Fruit fly (Drosophila melanogaster) whole organism, pupa: ENCODE measurements around the gene CG16713.
A peak's percentile ranks its signal among the peaks of the same experiment; 100 is the strongest.

ENCODE experiments used
- CG10348 ChIP-seq: fragments of 200-800 bp; sonication (Bioruptor generic); IDR thresholded peaks from 2 replicates; pipeline ENCODE4 v1.3.6; 2022; ENCODE audit warnings: missing biosample characterization, missing genetic modification characterization
- CG12605 ChIP-seq: fragments of 200-800 bp; sonication (Bioruptor generic); IDR thresholded peaks from 2 replicates; pipeline ENCODE4 v1.3.6; 2022; ENCODE audit warnings: missing biosample characterization, missing genetic modification characterization
- CG13204 ChIP-seq: fragments of 200-800 bp; sonication (Bioruptor generic); optimal IDR thresholded peaks from 2 replicates; lab custom pipeline; 2018; ENCODE audit warnings: missing biosample characterization, mild to moderate bottlenecking, missing genetic modification characterization, moderate library complexity
- CG14655 ChIP-seq: fragments of 200-800 bp; sonication (Bioruptor generic); optimal IDR thresholded peaks from 3 replicates; lab custom pipeline; 2017; ENCODE audit warnings: mild to moderate bottlenecking, missing biosample characterization, missing genetic modification reagents, missing genetic modification characterization
- CG15710 ChIP-seq: fragments of 200-800 bp; sonication (Bioruptor generic); optimal IDR thresholded peaks from 2 replicates; lab custom pipeline; 2018; ENCODE audit warnings: missing biosample characterization, mild to moderate bottlenecking, missing genetic modification characterization, moderate library complexity
- CG17806 ChIP-seq: fragments of 200-800 bp; sonication (Bioruptor generic); optimal IDR thresholded peaks from 2 replicates; lab custom pipeline; 2018; ENCODE audit warnings: missing biosample characterization, mild to moderate bottlenecking, missing genetic modification characterization, moderate library complexity
- CG32121 ChIP-seq: fragments of 200-800 bp; sonication (Bioruptor generic); IDR thresholded peaks from 2 replicates; pipeline ENCODE4 v1.3.6; 2022; ENCODE audit warnings: missing biosample characterization, missing genetic modification characterization
- CG34367 ChIP-seq: fragments of 200-800 bp; sonication (Bioruptor generic); optimal IDR thresholded peaks from 2 replicates; lab custom pipeline; 2018; ENCODE audit warnings: missing biosample characterization, mild to moderate bottlenecking, missing genetic modification characterization
- CG4496 ChIP-seq: fragments of 200-800 bp; sonication (Bioruptor generic); IDR thresholded peaks from 3 replicates; pipeline ENCODE4 v1.3.6; 2022; ENCODE audit warnings: missing biosample characterization, missing genetic modification characterization
- CG8159 ChIP-seq: fragments of 200-800 bp; sonication (Bioruptor generic); optimal IDR thresholded peaks from 3 replicates; lab custom pipeline; 2018; ENCODE audit warnings: missing biosample characterization, mild to moderate bottlenecking, missing genetic modification characterization, moderate library complexity
- CG8301 ChIP-seq: fragments of 200-800 bp; sonication (Bioruptor generic); optimal IDR thresholded peaks from 2 replicates; lab custom pipeline; 2018; ENCODE audit warnings: missing biosample characterization, mild to moderate bottlenecking, missing genetic modification characterization
- CG9948 ChIP-seq: fragments of 200-800 bp; sonication (Bioruptor generic); optimal IDR thresholded peaks from 2 replicates; lab custom pipeline; 2018; ENCODE audit warnings: missing biosample characterization, mild to moderate bottlenecking, missing genetic modification characterization, moderate library complexity
- D1 ChIP-seq: fragments of 200-800 bp; sonication (Bioruptor generic); optimal IDR thresholded peaks from 2 replicates; lab custom pipeline; 2018; ENCODE audit warnings: missing biosample characterization, mild to moderate bottlenecking, missing genetic modification characterization, moderate library complexity
- EcR ChIP-seq: fragments of 200-800 bp; sonication (Bioruptor generic); optimal IDR thresholded peaks from 3 replicates; lab custom pipeline; 2019; ENCODE audit warnings: missing biosample characterization, missing genetic modification characterization, mild to moderate bottlenecking, moderate library complexity, missing genetic modification reagents
- Ets98B ChIP-seq: fragments of 200-800 bp; sonication (Bioruptor generic); IDR thresholded peaks from 2 replicates; pipeline ENCODE4 v1.3.6; 2022; ENCODE audit warnings: missing biosample characterization, missing genetic modification characterization
- Pif1A ChIP-seq: fragments of 200-800 bp; sonication (Bioruptor generic); optimal IDR thresholded peaks from 3 replicates; lab custom pipeline; 2016; ENCODE audit warnings: missing biosample characterization, missing genetic modification characterization
- Pif1B ChIP-seq: fragments of 200-800 bp; sonication (Bioruptor generic); optimal IDR thresholded peaks from 3 replicates; lab custom pipeline; 2016; ENCODE audit warnings: missing biosample characterization, missing genetic modification characterization
- Snoo ChIP-seq: fragments of 200-800 bp; sonication (Bioruptor generic); optimal IDR thresholded peaks from 3 replicates; lab custom pipeline; 2017; ENCODE audit warnings: missing biosample characterization, mild to moderate bottlenecking, missing genetic modification characterization, inconsistent platforms
- fd96Ca ChIP-seq: fragments of 200-800 bp; sonication (Bioruptor generic); IDR thresholded peaks from 3 replicates; pipeline ENCODE4 v1.3.6; 2022; ENCODE audit warnings: missing biosample characterization, missing genetic modification characterization
- gl ChIP-seq: fragments of 200-800 bp; sonication (Bioruptor generic); optimal IDR thresholded peaks from 2 replicates; lab custom pipeline; 2018; ENCODE audit warnings: missing biosample characterization, mild to moderate bottlenecking, missing genetic modification characterization
- rn ChIP-seq: fragments of 200-800 bp; sonication (Bioruptor generic); IDR thresholded peaks from 2 replicates; pipeline ENCODE4 v1.3.6; 2022; ENCODE audit warnings: missing biosample characterization, missing genetic modification characterization

Gene CG16713

dm6 chr2L:3695361-3695818 lies at the start of gene CG16713:
TSS of gene CG16713 (minus strand) at chr2L:3695411.
- TF ChIP-seq CG9948 (tag; lab: Kevin White, UChicago) (no peak), CG34367 (tag; lab: Kevin White, UChicago) (no peak), Snoo (tag; lab: Kevin White, UChicago) (no peak), Pif1B (no peak), CG10348 (GFP tag; lab: Robert Waterston, UW) (no peak), D1 (tag; lab: Kevin White, UChicago) (no peak), Ets98B (no peak), Pif1A (no peak), CG15710 (tag; lab: Kevin White, UChicago) (no peak), rn (GFP tag; lab: Robert Waterston, UW) (no peak), EcR (GFP tag; lab: Kevin White, UChicago) (no peak), fd96Ca (GFP tag; lab: Robert Waterston, UW) (no peak), CG4496 (GFP tag; lab: Robert Waterston, UW) (no peak), CG17806 (tag; lab: Kevin White, UChicago) (no peak), CG8159 (tag; lab: Kevin White, UChicago) (no peak), CG8301 (tag; lab: Kevin White, UChicago) (no peak), CG14655 (no peak), CG32121 (GFP tag; lab: Robert Waterston, UW) (no peak), CG12605 (GFP tag; lab: Robert Waterston, UW) (no peak), CG13204 (GFP tag; lab: Kevin White, UChicago) (no peak)
- TF ChIP-seq, all 21 proteins: peak for 0

dm6 chr2L:3740443-3740842 lies 45.2 kb upstream of the CG16713 start:
- no peak for TF ChIP-seq CG15710 (tag; lab: Kevin White, UChicago)
- no peak for TF ChIP-seq CG14655
- no peak for TF ChIP-seq Pif1A
- TF ChIP-seq D1 (tag; lab: Kevin White, UChicago), result no peak
- no peak for TF ChIP-seq EcR (GFP tag; lab: Kevin White, UChicago)

- no peak for TF ChIP-seq CG13204 (GFP tag; lab: Kevin White, UChicago)
- TF ChIP-seq CG14655, result peak; percentile 44
- TF ChIP-seq Pif1B, result peak; percentile 9
- TF ChIP-seq CG9948 (tag; lab: Kevin White, UChicago), result peak; percentile 24
- peak; percentile 3 for TF ChIP-seq Pif1A
- no peak for TF ChIP-seq CG15710 (tag; lab: Kevin White, UChicago)
- peak; percentile 39 for TF ChIP-seq CG8301 (tag; lab: Kevin White, UChicago)
- TF ChIP-seq gl (tag; lab: Kevin White, UChicago), result no peak
- peak; percentile 28 for TF ChIP-seq CG8159 (tag; lab: Kevin White, UChicago)
- TF ChIP-seq Snoo (tag; lab: Kevin White, UChicago), result no peak
- no peak for TF ChIP-seq CG12605 (GFP tag; lab: Robert Waterston, UW)
- TF ChIP-seq, all 21 proteins: peak for 6
These were observed 42.5 kb upstream of the CG16713 start for dm6 chr2L:3737682-3738081.

dm6 chr2L:3737003-3737662 lies 41.9 kb upstream of the CG16713 start:
- TF ChIP-seq CG15710 (tag; lab: Kevin White, UChicago) (peak; percentile 30), CG14655 (peak; percentile 50), D1 (tag; lab: Kevin White, UChicago) (no peak), CG9948 (tag; lab: Kevin White, UChicago) (peak; percentile 39), CG4496 (GFP tag; lab: Robert Waterston, UW) (0 out of 3 replicates have a peak, but pooled peaks have one; percentile 39), CG13204 (GFP tag; lab: Kevin White, UChicago) (peak; percentile 12), Ets98B (no peak), gl (tag; lab: Kevin White, UChicago) (no peak), CG8301 (tag; lab: Kevin White, UChicago) (peak; percentile 36), CG8159 (tag; lab: Kevin White, UChicago) (peak; percentile 53), CG32121 (GFP tag; lab: Robert Waterston, UW) (peak; percentile 21; the same call in 1 of the 2 replicates), Pif1A (no peak)
- TF ChIP-seq, all 21 proteins: peak for 8

dm6 chr2L:3731055-3731454 lies 35.8 kb upstream of the CG16713 start:
- TF ChIP-seq CG8301 (tag; lab: Kevin White, UChicago) (peak; percentile 72), CG32121 (GFP tag; lab: Robert Waterston, UW) (peak; percentile 31; the same call in 1 of the 2 replicates), CG14655 (peak; percentile 70), Ets98B (peak; percentile 13; the same call in 1 of the 2 replicates), CG13204 (GFP tag; lab: Kevin White, UChicago) (no peak)

dm6 chr2L:3730182-3730975 lies 35.2 kb upstream of the CG16713 start, which contains the start of gene CG10019:
TSS of gene CG10019 (plus strand) at chr2L:3730466.
- TF ChIP-seq CG15710 (tag; lab: Kevin White, UChicago) (no peak), rn (GFP tag; lab: Robert Waterston, UW) (no peak), Pif1A (no peak), CG34367 (tag; lab: Kevin White, UChicago) (no peak), EcR (GFP tag; lab: Kevin White, UChicago) (no peak), CG10348 (GFP tag; lab: Robert Waterston, UW) (no peak), gl (tag; lab: Kevin White, UChicago) (no peak), fd96Ca (GFP tag; lab: Robert Waterston, UW) (no peak), CG9948 (tag; lab: Kevin White, UChicago) (no peak), CG17806 (tag; lab: Kevin White, UChicago) (no peak), CG14655 (peak; percentile 4), Pif1B (no peak), Snoo (tag; lab: Kevin White, UChicago) (no peak), D1 (tag; lab: Kevin White, UChicago) (no peak), CG12605 (GFP tag; lab: Robert Waterston, UW) (no peak), CG8301 (tag; lab: Kevin White, UChicago) (no peak), CG13204 (GFP tag; lab: Kevin White, UChicago) (no peak), CG32121 (GFP tag; lab: Robert Waterston, UW) (peak; percentile 48), CG4496 (GFP tag; lab: Robert Waterston, UW) (peak; percentile 31; the same call in 1 of the 3 replicates), Ets98B (peak; percentile 31; the same call in 1 of the 2 replicates)
